Worm (Caenorhabditis elegans) whole organism, L4/young adult: Measurements from ENCODE around the gene Y17G7B.23.

Source experiments
- W03F9.2 ChIP-seq: fragments of 150-350 bp; optimal IDR thresholded peaks from 2 replicates; lab custom pipeline; 2014; ENCODE audit warnings: missing biosample characterization, missing genetic modification characterization
- dao-5 ChIP-seq: sonication (generic microtip); optimal IDR thresholded peaks from 2 replicates; lab custom pipeline; 2016; ENCODE audit warnings: missing genotype, missing genetic modification characterization, moderate library complexity, missing compliant biosample characterization
- him-1 ChIP-seq: sonication (generic microtip); optimal IDR thresholded peaks from 2 replicates; lab custom pipeline; 2016; ENCODE audit warnings: missing genotype, missing genetic modification reagents, missing genetic modification characterization, missing compliant biosample characterization

Y17G7B.23 gene

DNA sequence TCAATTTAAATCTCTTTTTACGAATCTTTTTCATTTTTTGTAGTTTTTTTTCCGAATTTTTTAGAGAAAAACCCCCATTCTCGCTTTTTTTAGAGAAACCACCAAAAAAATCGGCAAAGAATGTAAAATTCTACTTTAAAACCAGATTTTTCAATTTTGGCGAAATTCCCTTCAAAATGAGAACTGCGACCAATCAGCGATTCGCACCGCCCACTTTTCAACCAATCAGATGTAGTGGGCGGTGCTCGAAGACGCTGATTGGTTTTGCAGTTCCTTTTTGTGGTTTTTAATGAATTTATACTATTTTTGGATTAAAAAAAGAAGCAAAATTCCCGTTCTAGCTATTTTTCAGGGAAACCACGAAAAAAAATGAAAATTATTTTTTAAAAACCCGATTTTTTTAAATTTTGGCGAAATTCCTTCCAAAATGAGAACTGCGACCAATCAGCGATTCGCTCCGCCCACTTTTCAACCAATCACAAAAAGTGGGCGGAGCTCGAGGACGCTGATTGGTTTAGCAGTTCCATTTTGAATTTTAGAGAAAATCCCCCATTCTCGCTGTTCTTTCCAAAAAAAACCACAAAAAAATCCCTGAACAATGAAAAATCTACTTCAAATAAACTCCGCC, 27.9 kb upstream of the Y17G7B.23 start:
- no peak for TF ChIP-seq him-1 (tag; lab: Kevin White, UChicago)
- no peak for TF ChIP-seq dao-5 (tag; lab: Kevin White, UChicago)
- TF ChIP-seq W03F9.2, result no peak

DNA sequence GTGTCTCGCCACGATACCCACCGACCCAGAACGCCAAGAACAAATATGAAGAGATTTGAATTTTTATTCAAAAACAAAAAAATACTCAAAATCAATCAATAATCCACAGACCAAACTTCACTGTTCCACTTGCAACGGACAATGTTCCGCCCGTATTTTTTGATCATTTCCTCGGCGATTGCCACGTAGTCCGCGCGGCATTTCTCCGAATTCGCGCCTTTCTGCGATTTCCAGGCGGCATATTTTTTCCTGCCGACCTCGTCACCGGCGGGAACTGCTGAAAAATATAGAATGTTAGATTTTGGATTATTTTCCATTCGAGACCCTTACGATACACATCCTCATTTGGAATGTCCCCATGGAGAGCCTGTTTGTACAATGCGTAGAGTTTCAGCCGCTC, 26.7 kb upstream of the Y17G7B.23 start:
- TF ChIP-seq W03F9.2 (no peak), dao-5 (tag; lab: Kevin White, UChicago) (no peak), him-1 (tag; lab: Kevin White, UChicago) (no peak)

DNA sequence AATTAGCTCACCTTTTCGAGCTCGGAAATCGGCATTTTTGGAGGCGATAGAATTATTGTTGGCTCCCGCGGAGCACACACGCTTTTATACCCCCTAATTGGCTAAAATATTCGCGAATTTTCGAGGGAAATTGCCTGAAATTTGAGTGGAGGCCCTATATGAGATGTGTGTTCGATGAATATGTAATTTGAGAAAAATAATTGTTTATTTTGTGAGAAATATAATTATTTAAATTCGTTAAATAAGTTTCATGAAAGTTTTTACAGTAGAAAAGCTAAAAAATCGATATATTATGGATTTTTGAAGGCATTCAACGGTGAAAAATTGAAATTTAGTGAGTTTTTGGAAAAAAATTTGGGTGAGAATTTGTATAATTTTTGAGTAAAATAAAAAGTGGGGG, 25.4 kb upstream of the Y17G7B.23 start, which contains the start of gene acbp-6:
acbp-6 (minus strand) TSS at position 101 of the 400 bp plus-strand sequence.
- no peak for TF ChIP-seq W03F9.2

DNA sequence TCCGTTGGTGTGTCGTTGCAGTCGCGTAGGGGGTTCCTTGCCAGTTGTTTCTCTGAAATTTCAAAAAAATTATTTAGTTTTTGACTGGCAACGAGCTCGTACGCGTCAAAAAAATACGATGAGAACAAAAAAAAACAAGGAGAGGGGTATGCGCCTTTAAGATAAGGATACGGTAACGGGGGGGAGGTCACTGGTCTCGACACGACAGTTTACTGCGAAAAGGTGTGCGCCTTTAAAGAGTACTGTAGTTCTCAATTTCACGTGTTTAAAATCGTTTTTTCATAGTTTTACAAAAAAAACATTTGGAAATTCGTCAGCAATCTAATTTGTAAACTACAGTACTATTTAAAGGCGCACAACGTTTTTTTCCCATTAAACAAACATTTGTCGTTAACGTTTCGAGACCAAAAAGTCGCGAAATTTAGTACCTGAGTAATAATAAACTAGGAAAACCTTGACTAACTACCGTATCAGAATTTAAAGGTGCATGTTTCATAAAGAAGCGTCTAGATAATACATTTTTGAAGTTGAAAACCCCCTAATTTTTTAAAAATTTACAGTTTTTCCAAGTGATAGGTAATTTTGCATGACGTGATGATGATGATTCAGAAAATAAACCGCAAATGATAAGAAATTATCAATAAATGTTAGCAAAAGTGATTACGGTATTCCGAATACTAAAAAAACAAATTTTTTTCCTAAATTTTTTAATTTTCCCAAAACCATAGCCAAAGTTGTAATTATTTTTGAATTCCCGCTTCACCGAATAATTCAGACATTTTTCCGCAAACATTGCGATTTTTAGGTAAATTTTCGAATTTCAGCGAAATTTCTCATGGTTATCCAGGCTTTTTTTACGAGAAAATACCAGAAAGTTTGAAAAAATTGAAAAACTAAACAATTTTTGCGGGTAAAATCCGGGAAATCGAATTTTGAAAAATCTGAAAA, 24.7 kb upstream of the Y17G7B.23 start:
- no peak for TF ChIP-seq dao-5 (tag; lab: Kevin White, UChicago)

DNA sequence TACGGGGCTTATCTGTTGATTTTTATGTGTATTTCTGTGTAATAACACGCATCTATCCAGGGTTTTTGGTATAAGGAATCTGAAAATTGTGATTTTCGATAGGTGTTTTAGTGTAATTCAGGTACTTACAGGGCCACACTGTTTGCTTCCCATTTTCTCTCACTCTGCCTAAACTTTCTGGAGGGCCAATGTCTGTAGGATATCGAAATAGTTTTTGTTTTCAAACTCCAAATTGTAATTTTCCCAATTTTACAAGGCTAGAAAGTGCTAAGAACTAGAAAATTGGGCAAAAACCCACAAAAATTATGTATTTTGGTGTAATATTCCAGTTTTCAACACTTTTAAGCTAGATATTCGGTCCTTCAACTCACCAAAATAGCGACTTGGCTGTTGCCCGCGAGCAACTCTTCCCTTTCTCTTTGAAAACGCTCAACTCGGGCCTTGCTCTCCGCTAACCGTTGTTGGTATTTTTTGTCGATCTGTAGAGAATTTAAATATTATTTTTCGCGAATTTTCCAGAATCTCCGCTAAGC, 22.2 kb upstream of the Y17G7B.23 start:
- TF ChIP-seq him-1 (tag; lab: Kevin White, UChicago), result no peak
- no peak for TF ChIP-seq W03F9.2
- TF ChIP-seq dao-5 (tag; lab: Kevin White, UChicago), result no peak

DNA sequence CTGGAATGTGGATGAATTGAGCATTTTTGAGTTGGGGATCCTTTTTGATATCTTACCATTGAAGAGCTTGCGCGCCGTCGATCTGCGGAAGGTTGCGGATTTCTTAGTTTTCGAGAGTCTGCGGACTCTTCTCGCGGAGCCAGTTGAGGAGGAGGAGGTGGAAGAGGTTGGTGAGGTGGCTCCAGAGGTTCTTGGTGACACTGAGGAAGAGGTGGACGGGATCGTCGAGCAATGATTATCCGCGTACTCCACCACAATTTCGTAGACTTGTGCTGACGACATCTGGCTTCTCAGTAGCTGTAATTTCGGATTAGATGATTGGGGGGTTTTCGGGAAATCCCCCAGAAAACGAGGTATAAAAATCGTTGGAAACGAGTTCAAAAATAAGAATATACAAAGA, 21.6 kb upstream of the Y17G7B.23 start, which contains the start of gene Y17G7B.21:
Y17G7B.21 (minus strand) TSS at position 299 of the 400 bp plus-strand sequence.
- TF ChIP-seq dao-5 (tag; lab: Kevin White, UChicago), result no peak

DNA sequence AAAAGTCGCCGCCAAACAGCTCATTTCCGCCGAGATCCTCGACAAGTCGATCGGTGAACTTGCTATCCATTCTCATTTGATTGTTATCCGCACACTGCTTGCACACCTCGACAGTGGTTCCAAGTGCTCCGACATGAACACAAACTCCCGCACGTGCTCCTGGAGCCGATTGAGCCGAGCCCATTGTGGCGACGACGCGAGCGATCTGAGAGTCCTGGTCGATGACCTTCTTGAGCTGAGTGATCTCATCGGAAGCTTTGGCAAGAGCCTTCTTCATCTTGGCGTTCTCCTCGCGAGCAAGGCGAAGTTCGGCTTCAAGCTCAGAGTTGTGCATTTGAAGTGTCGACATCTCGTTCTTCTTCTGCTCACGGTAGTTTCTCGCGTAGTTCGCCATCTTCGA, 20.5 kb upstream of the Y17G7B.23 start:
- TF ChIP-seq dao-5 (tag; lab: Kevin White, UChicago), result no peak

DNA sequence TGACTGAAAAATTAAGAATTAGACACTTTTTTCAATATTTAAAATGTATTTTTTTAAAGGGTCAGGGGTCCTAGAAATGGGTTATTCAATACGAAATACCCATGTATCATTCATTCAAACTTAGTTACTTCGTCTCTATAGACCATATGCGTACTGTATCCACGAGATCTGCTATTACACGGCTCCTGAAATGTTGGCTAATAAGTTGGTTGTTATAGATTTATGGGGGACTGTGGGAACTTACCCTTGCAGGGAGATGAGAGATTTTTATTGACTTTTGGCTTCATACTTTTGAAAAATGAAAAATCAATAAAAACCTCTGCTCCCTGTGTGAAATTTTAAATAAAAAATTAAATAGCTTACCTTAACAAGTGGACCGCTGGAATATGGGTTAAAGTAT, 20.1 kb upstream of the Y17G7B.23 start:
- TF ChIP-seq W03F9.2, result no peak
- no peak for TF ChIP-seq dao-5 (tag; lab: Kevin White, UChicago)
- no peak for TF ChIP-seq him-1 (tag; lab: Kevin White, UChicago)

DNA sequence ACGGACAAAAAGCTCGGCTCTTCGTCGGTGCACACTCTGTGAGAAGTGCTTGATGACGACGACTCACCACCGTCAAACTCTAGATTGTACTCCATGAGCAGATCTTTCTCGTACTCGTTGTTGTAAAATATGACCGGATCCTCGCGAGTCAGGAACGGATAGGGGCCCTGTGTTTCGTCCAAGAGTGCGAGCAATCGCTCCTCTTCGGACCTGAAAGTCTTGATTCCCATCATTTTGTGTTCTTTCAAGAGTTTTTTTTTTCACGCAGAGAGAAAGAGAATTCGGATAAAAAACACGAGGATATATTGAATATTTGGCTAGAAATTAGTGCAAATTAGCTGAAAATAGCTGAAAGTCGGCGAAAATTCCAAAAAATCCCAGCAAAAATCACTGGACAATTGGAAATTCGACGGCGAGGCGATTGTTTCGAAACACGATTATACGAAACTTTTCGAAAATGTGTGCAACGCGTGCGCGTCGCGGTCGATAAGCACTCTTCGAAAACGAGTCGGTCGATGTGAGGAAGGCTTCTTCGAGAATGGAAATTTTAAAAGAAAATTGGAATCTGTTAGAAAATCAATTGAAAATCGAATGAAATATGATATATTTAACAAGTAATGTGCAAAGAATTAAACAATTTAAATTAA, 19.4 kb upstream of the Y17G7B.23 start, which contains the start of the genes ash-2 and Y17G7B.20:
ash-2 (plus strand) TSS at position 390 of the 647 bp plus-strand sequence.
Y17G7B.20 (minus strand) TSS at position 396 of the 647 bp plus-strand sequence.
- TF ChIP-seq W03F9.2 (no peak), him-1 (tag; lab: Kevin White, UChicago) (no peak), dao-5 (tag; lab: Kevin White, UChicago) (no peak)

DNA sequence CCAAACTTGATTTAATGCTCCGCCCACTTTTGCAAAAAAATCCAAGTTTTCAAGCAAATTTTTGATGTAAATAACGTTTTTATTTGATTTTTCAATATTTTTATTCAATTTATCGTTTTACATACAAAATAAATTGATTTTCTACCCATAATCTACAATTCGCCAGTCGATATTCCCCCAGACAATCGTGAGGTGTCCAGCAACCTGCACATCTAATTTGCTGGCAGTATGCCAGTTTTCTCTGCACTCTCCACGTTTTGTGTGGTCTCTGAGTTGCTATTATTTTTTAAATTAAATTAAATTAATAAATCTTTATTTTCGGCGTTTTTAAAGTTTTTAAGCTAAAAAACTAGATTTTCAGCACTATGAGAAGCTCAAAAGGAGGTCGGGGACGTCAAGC, 18.9 kb upstream of the Y17G7B.23 start:
- TF ChIP-seq dao-5 (tag; lab: Kevin White, UChicago) (no peak), him-1 (tag; lab: Kevin White, UChicago) (peak; percentile 72), W03F9.2 (peak; percentile 93)

DNA sequence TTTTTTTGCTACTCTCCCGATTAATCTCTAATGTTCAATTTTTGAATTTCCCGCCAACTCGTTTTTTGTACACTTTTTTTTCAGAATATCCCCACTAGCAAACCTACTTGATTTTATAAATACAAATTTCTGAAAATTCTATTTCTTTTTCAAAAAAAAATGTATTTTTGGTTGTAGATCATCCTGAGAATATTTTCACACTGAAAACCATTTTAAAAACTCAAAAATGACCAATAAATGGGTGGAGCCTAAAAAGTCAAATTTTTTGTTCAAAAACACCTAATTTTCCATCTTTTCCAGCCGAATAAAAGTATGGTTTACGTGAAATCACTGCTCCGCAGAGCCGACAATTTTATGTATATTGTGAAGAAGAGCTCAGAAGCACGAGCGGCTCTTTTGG, 10.3 kb upstream of the Y17G7B.23 start, which contains the start of gene Y17G7B.3:
Y17G7B.3 (plus strand) TSS at position 301 of the 400 bp plus-strand sequence.
- TF ChIP-seq dao-5 (tag; lab: Kevin White, UChicago), result no peak
- no peak for TF ChIP-seq W03F9.2
- no peak for TF ChIP-seq him-1 (tag; lab: Kevin White, UChicago)

DNA sequence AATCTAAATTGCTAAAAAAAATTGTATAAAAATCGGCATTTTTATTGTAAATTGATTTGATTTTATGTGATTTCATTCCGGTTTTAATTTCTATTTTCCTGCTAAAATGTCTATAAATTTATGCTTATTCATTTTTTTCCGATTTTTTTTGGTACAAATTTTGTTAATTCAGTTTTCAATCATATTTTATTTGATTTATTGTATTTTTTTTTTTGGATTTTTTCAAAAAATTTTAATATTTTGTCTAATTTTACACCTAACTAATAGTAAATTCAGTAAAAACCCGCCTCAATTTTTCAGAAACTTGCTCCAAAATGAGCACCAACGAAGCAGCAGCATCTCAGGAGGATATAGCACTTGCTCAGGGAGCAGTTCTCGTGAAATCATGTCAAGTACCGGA, 6.3 kb upstream of the Y17G7B.23 start, which contains the start of gene dhps-1:
dhps-1 (plus strand) TSS at position 301 of the 400 bp plus-strand sequence.
- TF ChIP-seq him-1 (tag; lab: Kevin White, UChicago), result no peak
- TF ChIP-seq dao-5 (tag; lab: Kevin White, UChicago), result no peak
- TF ChIP-seq W03F9.2, result no peak

DNA sequence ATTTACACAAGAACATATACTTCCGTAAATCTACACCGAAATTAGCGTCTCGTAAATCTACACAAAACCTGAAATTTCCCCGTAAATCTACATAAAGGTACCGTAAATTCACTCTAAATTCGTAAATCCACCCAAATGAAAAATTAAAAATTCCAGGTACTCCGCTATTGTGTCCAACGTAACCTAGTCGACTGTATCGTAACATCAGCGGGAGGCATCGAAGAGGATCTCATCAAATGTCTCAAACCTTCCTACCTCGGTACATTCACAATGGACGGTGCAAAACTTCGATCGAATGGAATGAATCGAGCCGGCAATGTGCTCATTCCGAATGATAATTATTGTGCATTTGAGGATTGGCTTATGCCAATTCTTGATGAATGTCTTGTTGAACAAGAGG, 4.1 kb upstream of the Y17G7B.23 start:
- no peak for TF ChIP-seq dao-5 (tag; lab: Kevin White, UChicago)
- TF ChIP-seq W03F9.2, result no peak
- TF ChIP-seq him-1 (tag; lab: Kevin White, UChicago), result no peak
